Fruit fly (Drosophila melanogaster): Measurements from ENCODE around the gene CG6125.

The CG6125 gene

dm6 chr3R:15418824-15419530, 12.1 kb upstream of the CG6125 start (continued):
- TF ChIP-seq YL-1 (GFP tag; optimal IDR thresholded peaks at IDR 0.05) (peak; percentile 14), tll (GFP tag; optimal IDR thresholded peaks at IDR 0.05) (peak in 1 of 2 experiments; percentile 50), CG17328 (GFP tag; IDR thresholded peaks at IDR 0.05) (0 out of 2 replicates have a peak, but pooled peaks have one; percentile 44), CG12744 (GFP tag; optimal IDR thresholded peaks at IDR 0.05) (peak; percentile 14), CG17912 (GFP tag; optimal IDR thresholded peaks at IDR 0.05) (no peak), CG8924 (tag; optimal IDR thresholded peaks at IDR 0.05) (peak; percentile 89), Gsc (GFP tag; IDR thresholded peaks at IDR 0.05) (no peak), sima (GFP tag; optimal IDR thresholded peaks at IDR 0.05) (no peak), CG9797 (GFP tag; optimal IDR thresholded peaks at IDR 0.05) (no peak), Xrp1 (GFP tag; IDR thresholded peaks at IDR 0.05) (peak; percentile 82), sd (tag; optimal IDR thresholded peaks at IDR 0.05) (peak; percentile 20), CG12942 (GFP tag; optimal IDR thresholded peaks at IDR 0.05) (peak; percentile 46), pb (GFP tag; optimal IDR thresholded peaks at IDR 0.05) (no peak), Hand (GFP tag; optimal IDR thresholded peaks at IDR 0.05) (peak; percentile 60), Sry-β (GFP tag; optimal IDR thresholded peaks at IDR 0.05) (no peak), h (optimal IDR thresholded peaks at IDR 0.05) (no peak), caup (GFP tag; optimal IDR thresholded peaks at IDR 0.05; ENCODE audit: severe bottlenecking) (peak; percentile 42), Abd-B (GFP tag; optimal IDR thresholded peaks at IDR 0.05) (peak; percentile 19), bcd (GFP tag; optimal IDR thresholded peaks at IDR 0.05) (peak; percentile 69), fd3F (GFP tag; optimal IDR thresholded peaks at IDR 0.05) (no peak), CG34376 (GFP tag; optimal IDR thresholded peaks at IDR 0.05) (no peak), sqz (GFP tag; optimal IDR thresholded peaks at IDR 0.05) (peak; percentile 32), CG9437 (GFP tag; optimal IDR thresholded peaks at IDR 0.05) (peak; percentile 43), Lpt (GFP tag; optimal IDR thresholded peaks at IDR 0.05) (no peak), danr (GFP tag; IDR thresholded peaks at IDR 0.05) (no peak), E2f1 (GFP tag; IDR thresholded peaks at IDR 0.05) (peak; percentile 70), Ada2b (GFP tag; IDR thresholded peaks at IDR 0.05) (no peak), pnt (GFP tag; optimal IDR thresholded peaks at IDR 0.05) (no peak), row (GFP tag; IDR thresholded peaks at IDR 0.05) (peak; percentile 69), gem (tag; optimal IDR thresholded peaks at IDR 0.05) (peak; percentile 93), Mrtf (GFP tag; IDR thresholded peaks at IDR 0.05) (no peak), seq (GFP tag; IDR thresholded peaks at IDR 0.05) (peak; percentile 75), zfh2 (GFP tag; optimal IDR thresholded peaks at IDR 0.05) (no peak), Stat92E (GFP tag; optimal IDR thresholded peaks at IDR 0.05) (peak in 1 of 3 experiments; percentile 36), p53 (GFP tag; optimal IDR thresholded peaks at IDR 0.05) (no peak), bbx (GFP tag; IDR thresholded peaks at IDR 0.05; ENCODE audit: partially characterized antibody) (no peak), mam (GFP tag; optimal IDR thresholded peaks at IDR 0.05) (no peak), Kr (GFP tag; optimal IDR thresholded peaks at IDR 0.05) (peak; percentile 75), CG10543 (GFP tag; optimal IDR thresholded peaks at IDR 0.05) (peak; percentile 42), Sox100B (GFP tag; optimal IDR thresholded peaks at IDR 0.05) (no peak), otp (GFP tag; IDR thresholded peaks at IDR 0.05) (no peak), D19A (tag; optimal IDR thresholded peaks at IDR 0.05) (peak; percentile 91), CG3281 (GFP tag; optimal IDR thresholded peaks at IDR 0.05) (peak; percentile 62), chif (GFP tag; optimal IDR thresholded peaks at IDR 0.05) (peak in 1 of 2 experiments; percentile 34), ranshi (GFP tag; IDR thresholded peaks at IDR 0.05) (no peak; the same call in 1 of the 2 replicates), Rx (GFP tag; IDR thresholded peaks at IDR 0.05) (0 out of 2 replicates have a peak, but pooled peaks have one; percentile 32), CG4328 (GFP tag; optimal IDR thresholded peaks at IDR 0.05) (no peak), CG6272 (GFP tag; IDR thresholded peaks at IDR 0.05) (no peak), CG12155 (GFP tag; optimal IDR thresholded peaks at IDR 0.05) (peak; percentile 69), Jarid2 (GFP tag; optimal IDR thresholded peaks at IDR 0.05) (peak; percentile 9)

Data from whole organism, embryonic.